Worm (Caenorhabditis elegans) whole organism, young adult: ENCODE results near the gene R07B1.11.

Experiments
- B0019.2 ChIP-seq: fragments of 200-800 bp; sonication (Bioruptor generic); conservative IDR thresholded peaks from 2 replicates; pipeline ENCODE4 v1.3.6; 2022; ENCODE audit warnings: missing genetic modification reagents, missing genetic modification characterization, missing compliant biosample characterization
- B0035.1 ChIP-seq: sonication (generic microtip); optimal IDR thresholded peaks from 2 replicates; lab custom pipeline; 2016; ENCODE audit warnings: missing genetic modification characterization, mild to moderate bottlenecking, missing compliant biosample characterization, missing genotype, missing genetic modification reagents
- B0261.1 ChIP-seq: sonication (generic microtip); optimal IDR thresholded peaks from 2 replicates; lab custom pipeline; 2016; ENCODE audit warnings: mild to moderate bottlenecking, missing genetic modification characterization, moderate library complexity, missing compliant biosample characterization
- D2030.7 ChIP-seq: fragments of 200-800 bp; sonication (Bioruptor generic); IDR thresholded peaks from 2 replicates; pipeline ENCODE4 v1.3.6; 2022; ENCODE audit warnings: missing genetic modification reagents, missing genetic modification characterization, missing compliant biosample characterization
- F33H1.4 ChIP-seq: fragments of 200-800 bp; sonication (Bioruptor generic); IDR thresholded peaks from 2 replicates; pipeline ENCODE4 v1.3.6; 2022; ENCODE audit warnings: missing genetic modification reagents, missing genetic modification characterization, missing compliant biosample characterization
- F37B4.10 ChIP-seq: fragments of 200-800 bp; sonication (Bioruptor generic); IDR thresholded peaks from 2 replicates; pipeline ENCODE4 v1.3.6; 2022; ENCODE audit warnings: missing genetic modification characterization, missing compliant biosample characterization
- F39B2.1 ChIP-seq: fragments of 200-800 bp; sonication (Bioruptor generic); IDR thresholded peaks from 2 replicates; pipeline ENCODE4 v1.3.6; 2022; ENCODE audit warnings: missing genetic modification reagents, missing genetic modification characterization, missing compliant biosample characterization
- F55B11.4 ChIP-seq: sonication (generic microtip); optimal IDR thresholded peaks from 2 replicates; lab custom pipeline; 2016; ENCODE audit warnings: missing compliant biosample characterization, missing genetic modification characterization, borderline replicate concordance; ENCODE audit not compliant: insufficient read depth
- K12H6.12 ChIP-seq: fragments of 200-800 bp; sonication (Bioruptor generic); optimal IDR thresholded peaks from 2 replicates; lab custom pipeline; 2018; ENCODE audit warnings: mild to moderate bottlenecking, missing genetic modification characterization, missing compliant biosample characterization
- T07F8.4 ChIP-seq: sonication (generic microtip); optimal IDR thresholded peaks from 2 replicates; lab custom pipeline; 2016; ENCODE audit warnings: mild to moderate bottlenecking, missing genetic modification characterization, moderate library complexity, missing compliant biosample characterization
- Y53F4B.3 ChIP-seq: fragments of 200-800 bp; sonication (Bioruptor generic); IDR thresholded peaks from 2 replicates; pipeline ENCODE4 v1.3.6; 2022; ENCODE audit warnings: missing genetic modification reagents, missing genetic modification characterization, missing compliant biosample characterization
- Y53G8AR.9 ChIP-seq: fragments of 200-800 bp; sonication (Bioruptor generic); conservative IDR thresholded peaks from 2 replicates; pipeline ENCODE4 v1.3.6; 2022; ENCODE audit warnings: missing genetic modification reagents, missing genetic modification characterization, missing compliant biosample characterization
- Y56A3A.18 ChIP-seq: fragments of 200-800 bp; sonication (Bioruptor generic); IDR thresholded peaks from 2 replicates; pipeline ENCODE4 v1.3.6; 2022; ENCODE audit warnings: missing genetic modification reagents, missing genetic modification characterization, missing compliant biosample characterization
- akir-1 ChIP-seq: fragments of 200-800 bp; sonication (Bioruptor generic); optimal IDR thresholded peaks from 2 replicates; lab custom pipeline; 2018; ENCODE audit warnings: mild to moderate bottlenecking, missing genetic modification characterization, moderate library complexity, missing compliant biosample characterization
- aptf-2 ChIP-seq: fragments of 200-800 bp; sonication (Bioruptor generic); conservative IDR thresholded peaks from 2 replicates; pipeline ENCODE4 v1.3.6; 2022; ENCODE audit warnings: missing genetic modification reagents, missing genetic modification characterization, missing compliant biosample characterization
- attf-6 ChIP-seq: fragments of 200-800 bp; sonication (Bioruptor generic); IDR thresholded peaks from 2 replicates; pipeline ENCODE4 v1.3.6; 2022; ENCODE audit warnings: missing genetic modification reagents, missing genetic modification characterization, missing compliant biosample characterization
- cebp-1 ChIP-seq, 2 experiments: fragments of 200-800 bp in 1 of 2; sonication (Bioruptor generic) in 1 of 2; sonication (generic microtip) in 1 of 2; IDR thresholded peaks in 1 of 2; optimal IDR thresholded peaks in 1 of 2; 2 replicates each; pipeline versions ENCODE4 v1.3.6 to Lab custom; 2017 to 2022; ENCODE audit warnings: missing compliant biosample characterization in 2 of 2, missing genetic modification characterization in 2 of 2, mild to moderate bottlenecking in 1 of 2, missing genetic modification reagents in 1 of 2, moderate library complexity in 1 of 2
- cebp-2 ChIP-seq: fragments of 200-800 bp; sonication (Bioruptor generic); IDR thresholded peaks from 2 replicates; pipeline ENCODE4 v1.3.6; 2022; ENCODE audit warnings: missing genetic modification characterization, missing compliant biosample characterization
- ceh-100 ChIP-seq: fragments of 200-800 bp; sonication (Bioruptor generic); IDR thresholded peaks from 2 replicates; pipeline ENCODE4 v1.3.6; 2022; ENCODE audit warnings: missing genetic modification reagents, missing genetic modification characterization, missing compliant biosample characterization
- ceh-40 ChIP-seq: fragments of 200-800 bp; sonication (Bioruptor generic); IDR thresholded peaks from 2 replicates; pipeline ENCODE4 v1.3.6; 2022; ENCODE audit warnings: missing genetic modification characterization, missing compliant biosample characterization
- ceh-79 ChIP-seq: sonication (generic microtip); optimal IDR thresholded peaks from 2 replicates; lab custom pipeline; 2017; ENCODE audit warnings: mild to moderate bottlenecking, missing genetic modification characterization, missing compliant biosample characterization
- ceh-91 ChIP-seq: fragments of 200-800 bp; sonication (Bioruptor generic); IDR thresholded peaks from 2 replicates; pipeline ENCODE4 v1.3.6; 2022; ENCODE audit warnings: missing genetic modification reagents, missing genetic modification characterization, missing compliant biosample characterization
- dox-1 ChIP-seq: fragments of 200-800 bp; sonication (Bioruptor generic); IDR thresholded peaks from 2 replicates; pipeline ENCODE4 v1.3.6; 2022; ENCODE audit warnings: missing genetic modification reagents, missing genetic modification characterization, missing compliant biosample characterization
- efl-1 ChIP-seq: fragments of 150-350 bp; optimal IDR thresholded peaks from 2 replicates; lab custom pipeline; 2014; ENCODE audit warnings: missing biosample characterization, missing genetic modification reagents, missing genetic modification characterization
- egl-44 ChIP-seq: fragments of 200-800 bp; sonication (Bioruptor generic); IDR thresholded peaks from 2 replicates; pipeline ENCODE4 v1.3.6; 2022; ENCODE audit warnings: missing genetic modification reagents, missing genetic modification characterization, missing compliant biosample characterization
- egrh-3 ChIP-seq: fragments of 200-800 bp; sonication (Bioruptor generic); IDR thresholded peaks from 2 replicates; pipeline ENCODE4 v1.3.6; 2022; ENCODE audit warnings: missing genetic modification reagents, missing genetic modification characterization, missing compliant biosample characterization
- ekl-4 ChIP-seq: fragments of 200-800 bp; sonication (Bioruptor generic); IDR thresholded peaks from 2 replicates; pipeline ENCODE4 v1.3.6; 2022; ENCODE audit warnings: missing genetic modification reagents, missing genetic modification characterization, missing compliant biosample characterization
- hlh-12 ChIP-seq: sonication (generic microtip); optimal IDR thresholded peaks from 2 replicates; lab custom pipeline; 2016; ENCODE audit warnings: missing genetic modification characterization, missing compliant biosample characterization
- hmg-1.2 ChIP-seq: fragments of 200-800 bp; sonication (Bioruptor generic); IDR thresholded peaks from 2 replicates; pipeline ENCODE4 v1.3.6; 2022; ENCODE audit warnings: missing genetic modification reagents, missing genetic modification characterization, missing compliant biosample characterization
- hsf-1 ChIP-seq: fragments of 200-800 bp; sonication (Bioruptor generic); IDR thresholded peaks from 2 replicates; pipeline ENCODE4 v1.3.6; 2022; ENCODE audit warnings: missing genetic modification reagents, missing genetic modification characterization, missing compliant biosample characterization
- lag-1 ChIP-seq: fragments of 200-800 bp; sonication (Bioruptor generic); IDR thresholded peaks from 2 replicates; pipeline ENCODE4 v1.3.6; 2022; ENCODE audit warnings: missing genetic modification reagents, missing genetic modification characterization, missing compliant biosample characterization
- lin-40 ChIP-seq: sonication (generic microtip); optimal IDR thresholded peaks from 2 replicates; lab custom pipeline; 2016; ENCODE audit warnings: missing genetic modification characterization, mild to moderate bottlenecking, missing compliant biosample characterization, missing genotype, missing genetic modification reagents
- lin-54 ChIP-seq: fragments of 200-800 bp; sonication (Bioruptor generic); optimal IDR thresholded peaks from 2 replicates; lab custom pipeline; 2018; ENCODE audit warnings: mild to moderate bottlenecking, missing genetic modification characterization, missing compliant biosample characterization
- madf-8 ChIP-seq: fragments of 200-800 bp; sonication (Bioruptor generic); conservative IDR thresholded peaks from 2 replicates; pipeline ENCODE4 v1.3.6; 2022; ENCODE audit warnings: missing genetic modification reagents, missing genetic modification characterization, missing compliant biosample characterization
- mcd-1 ChIP-seq: fragments of 200-800 bp; sonication (Bioruptor generic); IDR thresholded peaks from 2 replicates; pipeline ENCODE4 v1.3.6; 2022; ENCODE audit warnings: missing genetic modification reagents, missing genetic modification characterization, missing compliant biosample characterization
- mes-4 ChIP-seq: sonication (generic microtip); optimal IDR thresholded peaks from 2 replicates; lab custom pipeline; 2016; ENCODE audit warnings: missing genotype, missing genetic modification characterization, missing compliant biosample characterization
- nhr-120 ChIP-seq: fragments of 200-800 bp; sonication (Bioruptor generic); IDR thresholded peaks from 2 replicates; pipeline ENCODE4 v1.3.6; 2022; ENCODE audit warnings: missing genetic modification characterization, missing compliant biosample characterization
- nhr-27 ChIP-seq: fragments of 200-800 bp; sonication (Bioruptor generic); optimal IDR thresholded peaks from 2 replicates; lab custom pipeline; 2018; ENCODE audit warnings: mild to moderate bottlenecking, missing genetic modification characterization, moderate library complexity, missing compliant biosample characterization
- pbrm-1 ChIP-seq: fragments of 200-800 bp; sonication (Bioruptor generic); IDR thresholded peaks from 2 replicates; pipeline ENCODE4 v1.3.6; 2022; ENCODE audit warnings: missing genetic modification reagents, missing genetic modification characterization, missing compliant biosample characterization
- repo-1 ChIP-seq: sonication (generic microtip); optimal IDR thresholded peaks from 2 replicates; lab custom pipeline; 2017; ENCODE audit warnings: mild to moderate bottlenecking, missing genetic modification characterization, missing compliant biosample characterization
- rpc-1 ChIP-seq, 2 experiments: fragments of 150-350 bp in 1 of 2; sonication (generic microtip) in 1 of 2; optimal IDR thresholded peaks; 2 replicates each; lab custom pipeline; 2014 to 2018; ENCODE audit warnings: missing biosample characterization in 1 of 2, missing genetic modification characterization in 1 of 2, missing genetic modification reagents in 1 of 2, missing genotype in 1 of 2
- tbx-9 ChIP-seq: sonication (generic microtip); optimal IDR thresholded peaks from 2 replicates; lab custom pipeline; 2016; ENCODE audit warnings: borderline replicate concordance, missing genetic modification characterization, inconsistent platforms, missing compliant biosample characterization
- tlf-1 ChIP-seq: fragments of 200-800 bp; sonication (Bioruptor generic); optimal IDR thresholded peaks from 2 replicates; lab custom pipeline; 2018; ENCODE audit warnings: mild to moderate bottlenecking, missing genetic modification characterization, missing compliant biosample characterization
- zfh-2 ChIP-seq: fragments of 200-800 bp; sonication (Bioruptor generic); conservative IDR thresholded peaks from 2 replicates; pipeline ENCODE4 v1.3.6; 2022; ENCODE audit warnings: missing genetic modification reagents, missing genetic modification characterization, missing compliant biosample characterization
- ztf-18 ChIP-seq: sonication (generic microtip); optimal IDR thresholded peaks from 2 replicates; lab custom pipeline; 2016; ENCODE audit warnings: missing genotype, mild to moderate bottlenecking, missing genetic modification characterization, missing compliant biosample characterization
- ztf-22 ChIP-seq: fragments of 200-800 bp; sonication (Bioruptor generic); optimal IDR thresholded peaks from 2 replicates; lab custom pipeline; 2018; ENCODE audit warnings: mild to moderate bottlenecking, missing genetic modification characterization, moderate library complexity, missing compliant biosample characterization
- ztf-25 ChIP-seq: fragments of 200-800 bp; sonication (Bioruptor generic); IDR thresholded peaks from 2 replicates; pipeline ENCODE4 v1.3.6; 2022; ENCODE audit warnings: missing genetic modification reagents, missing genetic modification characterization, missing compliant biosample characterization
- ztf-6 ChIP-seq: fragments of 200-800 bp; sonication (Bioruptor generic); IDR thresholded peaks from 2 replicates; pipeline ENCODE4 v1.3.6; 2022; ENCODE audit warnings: missing genetic modification reagents, missing genetic modification characterization, missing compliant biosample characterization

Gene R07B1.11

DNA sequence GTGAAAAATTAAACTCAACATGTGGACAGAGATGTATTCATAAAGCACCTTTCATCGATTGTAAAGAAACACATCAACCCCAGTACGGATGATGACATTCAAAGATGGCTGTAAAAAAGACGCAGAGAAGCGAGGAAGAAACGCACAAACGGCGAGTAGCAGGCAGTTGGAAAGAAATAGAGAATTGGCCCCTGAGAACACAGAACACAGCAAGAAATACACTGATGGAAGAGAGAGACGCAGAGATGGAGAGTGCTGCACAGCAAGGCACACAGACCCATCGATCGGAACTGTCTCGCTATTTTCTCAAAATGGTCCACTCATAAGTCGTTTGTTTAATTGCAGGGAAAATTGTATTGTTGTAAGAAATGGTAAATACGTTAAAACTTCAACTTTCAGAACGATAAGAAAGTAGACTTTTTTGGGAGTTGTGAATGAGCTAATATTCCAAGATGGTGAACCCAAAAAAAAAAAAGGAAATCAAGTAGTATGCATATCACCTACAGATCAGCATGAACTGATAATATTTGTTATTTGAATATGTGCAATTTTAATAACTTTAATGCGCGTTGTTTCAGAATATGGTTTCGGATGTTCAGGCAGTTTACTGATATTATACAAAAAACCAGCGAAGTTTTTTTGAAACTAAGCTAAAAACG, 34.0 kb upstream of the R07B1.11 start (continued):
- TF ChIP-seq nhr-27 (tag; lab: Kevin White, UChicago) (no peak), ztf-6 (GFP tag; lab: Robert Waterston, UW) (no peak), tlf-1 (GFP tag; lab: Kevin White, UChicago) (no peak), pbrm-1 (0 out of 2 replicates have a peak, but pooled peaks have one; percentile 30), D2030.7 (GFP tag; lab: Robert Waterston, UW) (no peak), ceh-91 (no peak), repo-1 (tag; lab: Kevin White, UChicago) (no peak), Y53F4B.3 (no peak), madf-8 (GFP tag; lab: Robert Waterston, UW) (no peak), lag-1 (no peak), rpc-1 (optimal IDR thresholded peaks at IDR 0.05; lab: Kevin White, UChicago) (no peak), rpc-1 (tag; optimal IDR thresholded peaks at IDR 0.05; lab: Kevin White, UChicago) (no peak), egrh-3 (GFP tag; lab: Robert Waterston, UW) (no peak), Y56A3A.18 (GFP tag; lab: Robert Waterston, UW) (no peak), B0261.1 (tag; lab: Kevin White, UChicago) (no peak), hmg-1.2 (GFP tag; lab: Robert Waterston, UW) (peak; percentile 91), F55B11.4 (tag; lab: Kevin White, UChicago) (no peak), F39B2.1 (no peak), hlh-12 (tag; lab: Kevin White, UChicago) (no peak), cebp-2 (GFP tag; lab: Robert Waterston, UW) (no peak), lin-54 (no peak), ceh-40 (GFP tag; lab: Robert Waterston, UW) (no peak), F37B4.10 (GFP tag; lab: Robert Waterston, UW) (no peak), K12H6.12 (tag; lab: Kevin White, UChicago) (peak; percentile 48), cebp-1 (GFP tag; IDR thresholded peaks at IDR 0.05; lab: Robert Waterston, UW) (no peak), cebp-1 (tag; optimal IDR thresholded peaks at IDR 0.05; lab: Kevin White, UChicago) (no peak), tbx-9 (tag; lab: Kevin White, UChicago) (no peak), akir-1 (GFP tag; lab: Kevin White, UChicago) (no peak), B0019.2 (no peak), aptf-2 (GFP tag; lab: Robert Waterston, UW) (no peak), T07F8.4 (tag; lab: Kevin White, UChicago) (no peak), mes-4 (tag; lab: Kevin White, UChicago) (no peak), zfh-2 (GFP tag; lab: Robert Waterston, UW) (peak; percentile 39; the same call in 1 of the 2 replicates), F33H1.4 (no peak), hsf-1 (no peak), ekl-4 (GFP tag; lab: Robert Waterston, UW) (no peak), dox-1 (GFP tag; lab: Robert Waterston, UW) (0 out of 2 replicates have a peak, but pooled peaks have one; percentile 47), egl-44 (no peak), ztf-25 (GFP tag; lab: Robert Waterston, UW) (no peak), attf-6 (GFP tag; lab: Robert Waterston, UW) (no peak), nhr-120 (GFP tag; lab: Robert Waterston, UW) (no peak), ztf-22 (GFP tag; lab: Kevin White, UChicago) (no peak), ceh-79 (tag; lab: Kevin White, UChicago) (no peak), ceh-100 (no peak), lin-40 (peak; percentile 69), ztf-18 (tag; lab: Kevin White, UChicago) (no peak), Y53G8AR.9 (GFP tag; lab: Robert Waterston, UW) (no peak), B0035.1 (tag; lab: Kevin White, UChicago) (no peak), mcd-1 (GFP tag; lab: Robert Waterston, UW) (peak; percentile 39; the same call in 1 of the 2 replicates), efl-1 (GFP tag; lab: Kevin White, UChicago) (no peak)
